Worm (Caenorhabditis elegans): ENCODE results near the gene set-6.

Gene set-6

ce11 chrX:11934933-11935332 lies 39.5 kb downstream of the set-6 start (continued):
- TF ChIP-seq mes-4 (tag; optimal IDR thresholded peaks at IDR 0.05): peak; percentile 59
- TF ChIP-seq athp-1 (tag; optimal IDR thresholded peaks at IDR 0.05): no peak
- no peak for TF ChIP-seq B0019.2 (GFP tag; conservative IDR thresholded peaks at IDR 0.05)
- peak; percentile 82 for TF ChIP-seq egl-44 (GFP tag; IDR thresholded peaks at IDR 0.05)
- TF ChIP-seq gei-17 (GFP tag; optimal IDR thresholded peaks at IDR 0.05): peak; percentile 89
- no peak for TF ChIP-seq nhr-27 (tag; optimal IDR thresholded peaks at IDR 0.05)
- TF ChIP-seq egl-18 (GFP tag; IDR thresholded peaks at IDR 0.05): no peak
- TF ChIP-seq B0261.1 (tag; optimal IDR thresholded peaks at IDR 0.05): peak; percentile 90
- no peak for TF ChIP-seq akir-1 (GFP tag; optimal IDR thresholded peaks at IDR 0.05)
- TF ChIP-seq xnd-1 (tag; optimal IDR thresholded peaks at IDR 0.05): no peak
- peak; percentile 82 for TF ChIP-seq rpc-1 (optimal IDR thresholded peaks at IDR 0.05)
- TF ChIP-seq rpc-1 (tag; optimal IDR thresholded peaks at IDR 0.05): peak; percentile 86
- TF ChIP-seq lsy-27 (tag; optimal IDR thresholded peaks at IDR 0.05; ENCODE audit: borderline replicate concordance, insufficient read depth): no peak
- no peak for TF ChIP-seq ccch-3 (GFP tag; optimal IDR thresholded peaks at IDR 0.05)
- no peak for TF ChIP-seq ets-4 (GFP tag; optimal IDR thresholded peaks at IDR 0.05)
- TF ChIP-seq ztf-26 (tag; optimal IDR thresholded peaks at IDR 0.05): peak; percentile 71
- TF ChIP-seq madf-3 (GFP tag; IDR thresholded peaks at IDR 0.05): no peak
- TF ChIP-seq attf-6 (GFP tag; IDR thresholded peaks at IDR 0.05): 0 out of 2 replicates have a peak, but pooled peaks have one; percentile 12
- peak; percentile 91 for TF ChIP-seq him-1 (tag; optimal IDR thresholded peaks at IDR 0.05)
- TF ChIP-seq F57C9.4 (tag; optimal IDR thresholded peaks at IDR 0.05): no peak
- TF ChIP-seq F10E7.11 (tag; optimal IDR thresholded peaks at IDR 0.05): no peak
- TF ChIP-seq ceh-79 (tag; optimal IDR thresholded peaks at IDR 0.05): no peak
- no peak for TF ChIP-seq tbx-9 (tag; optimal IDR thresholded peaks at IDR 0.05; ENCODE audit: borderline replicate concordance)
- no peak for TF ChIP-seq ceh-58 (GFP tag; IDR thresholded peaks at IDR 0.05)
- no peak for TF ChIP-seq sdz-38 (tag; optimal IDR thresholded peaks at IDR 0.05)
- TF ChIP-seq tlf-1 (GFP tag; optimal IDR thresholded peaks at IDR 0.05): no peak
- peak; percentile 13 for TF ChIP-seq fkh-3 (tag; optimal IDR thresholded peaks at IDR 0.05)
- TF ChIP-seq Y95B8A.8 (GFP tag; IDR thresholded peaks at IDR 0.05): no peak
- peak; percentile 66 for TF ChIP-seq F52B5.7 (tag; optimal IDR thresholded peaks at IDR 0.05)
- TF ChIP-seq F49E8.2 (tag; optimal IDR thresholded peaks at IDR 0.05; ENCODE audit: insufficient read depth): no peak
- TF ChIP-seq madf-8 (GFP tag; conservative IDR thresholded peaks at IDR 0.05): no peak
- TF ChIP-seq Y67H2A.10 (GFP tag; conservative IDR thresholded peaks at IDR 0.05): no peak
- TF ChIP-seq atf-7 (tag; optimal IDR thresholded peaks at IDR 0.05): peak; percentile 32
- TF ChIP-seq T07F8.4 (tag; optimal IDR thresholded peaks at IDR 0.05): peak; percentile 25
- peak; percentile 31 for TF ChIP-seq mxl-1 (tag; optimal IDR thresholded peaks at IDR 0.05)
- TF ChIP-seq snpc-1.3 (tag; optimal IDR thresholded peaks at IDR 0.05; ENCODE audit: insufficient read depth): peak; percentile 84
- TF ChIP-seq madf-10 (tag; optimal IDR thresholded peaks at IDR 0.05): peak; percentile 77
- TF ChIP-seq D2030.7 (GFP tag; IDR thresholded peaks at IDR 0.05): peak; percentile 83
- 0 out of 2 replicates have a peak, but pooled peaks have one; percentile 35 for TF ChIP-seq let-526 (GFP tag; IDR thresholded peaks at IDR 0.05)
- no peak for TF ChIP-seq C17E4.6 (GFP tag; IDR thresholded peaks at IDR 0.05)
- no peak for TF ChIP-seq hlh-26 (GFP tag; conservative IDR thresholded peaks at IDR 0.05)
- TF ChIP-seq madf-6 (GFP tag; IDR thresholded peaks at IDR 0.05): peak; percentile 61
- peak; percentile 81 for TF ChIP-seq K11D2.4 (GFP tag; IDR thresholded peaks at IDR 0.05)
- peak; percentile 25 for TF ChIP-seq zim-3 (tag; optimal IDR thresholded peaks at IDR 0.05)
- peak; percentile 81 for TF ChIP-seq rcor-1 (GFP tag; IDR thresholded peaks at IDR 0.05)
- 0 out of 2 replicates have a peak, but pooled peaks have one; percentile 30 for TF ChIP-seq ceh-100 (GFP tag; IDR thresholded peaks at IDR 0.05)
- no peak for TF ChIP-seq nhr-120 (GFP tag; IDR thresholded peaks at IDR 0.05)
- peak; percentile 52 for TF ChIP-seq ztf-18 (tag; optimal IDR thresholded peaks at IDR 0.05)
- peak; percentile 39 for TF ChIP-seq nhr-179 (tag; optimal IDR thresholded peaks at IDR 0.05)

All from whole organism, young adult.